Worm (Caenorhabditis elegans) whole organism, late embryonic: Measurements from ENCODE around the gene eat-20.

Experiments
- C38D4.7 ChIP-seq: fragments of 200-800 bp; sonication (Bioruptor generic); optimal IDR thresholded peaks from 2 replicates; lab custom pipeline; 2018; ENCODE audit warnings: mild to moderate bottlenecking, missing genetic modification characterization, moderate library complexity, missing compliant biosample characterization
- K02D7.2 ChIP-seq: sonication (generic microtip); optimal IDR thresholded peaks from 2 replicates; lab custom pipeline; 2017; ENCODE audit warnings: mild to moderate bottlenecking, missing genetic modification characterization, missing compliant biosample characterization
- ahr-1 ChIP-seq: sonication (generic microtip); optimal IDR thresholded peaks from 2 replicates; lab custom pipeline; 2016; ENCODE audit warnings: missing genetic modification characterization, missing compliant biosample characterization
- ceh-9 ChIP-seq: sonication (generic microtip); optimal IDR thresholded peaks from 2 replicates; lab custom pipeline; 2016; ENCODE audit warnings: mild to moderate bottlenecking, missing genetic modification characterization, inconsistent platforms, missing compliant biosample characterization
- fkh-10 ChIP-seq: fragments of 150-350 bp; optimal IDR thresholded peaks from 2 replicates; lab custom pipeline; 2014; ENCODE audit warnings: missing biosample characterization, missing genetic modification reagents, missing genetic modification characterization
- npax-4 ChIP-seq: sonication (generic microtip); optimal IDR thresholded peaks from 2 replicates; lab custom pipeline; 2016; ENCODE audit warnings: missing genetic modification characterization, missing compliant biosample characterization
- sox-2 ChIP-seq: fragments of 200-800 bp; sonication (Bioruptor generic); IDR thresholded peaks from 2 replicates; pipeline ENCODE4 v1.3.6; 2022; ENCODE audit warnings: missing genetic modification reagents, missing genetic modification characterization, missing compliant biosample characterization

DNA sequence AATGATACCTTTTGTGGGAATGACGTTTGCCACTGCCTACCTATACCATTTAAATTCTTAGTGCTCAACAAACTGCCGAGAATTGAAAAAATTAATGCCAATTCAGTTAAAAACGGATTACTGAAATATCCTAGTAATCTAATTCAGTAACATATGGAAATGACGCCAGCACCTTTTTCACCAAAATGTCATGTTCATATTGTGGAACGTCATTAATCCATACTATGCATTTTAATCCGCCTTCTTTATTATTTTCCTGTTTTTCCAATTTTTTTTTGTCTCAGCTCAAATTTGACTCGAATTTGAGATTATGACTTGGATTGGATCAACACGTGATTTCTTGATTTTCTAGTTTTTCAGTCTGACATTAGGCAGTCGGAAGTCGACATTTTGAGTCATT, 31.6 kb downstream of the eat-20 start:
- TF ChIP-seq ahr-1 (tag; lab: Kevin White, UChicago), result no peak
- no peak for TF ChIP-seq fkh-10 (GFP tag; lab: Kevin White, UChicago)
- no peak for TF ChIP-seq npax-4 (tag; lab: Kevin White, UChicago)
- no peak for TF ChIP-seq ceh-9 (tag; lab: Kevin White, UChicago)
- TF ChIP-seq sox-2 (GFP tag; lab: Robert Waterston, UW), result no peak
- TF ChIP-seq K02D7.2 (tag; lab: Kevin White, UChicago), result no peak
- no peak for TF ChIP-seq C38D4.7 (GFP tag; lab: Kevin White, UChicago)
